Fruit fly (Drosophila melanogaster): ENCODE data around the gene CG42353.

Gene CG42353

dm6 chrX:16096488-16096887, 8.3 kb downstream of the CG42353 start (continued):
- TF ChIP-seq otp (GFP tag; IDR thresholded peaks at IDR 0.05) = no peak
- TF ChIP-seq CG12769 (tag; optimal IDR thresholded peaks at IDR 0.05) = peak; percentile 50
- peak; percentile 38 for TF ChIP-seq CG2129 (GFP tag; IDR thresholded peaks at IDR 0.05; ENCODE audit: partially characterized antibody)
- peak; percentile 54; the same call in 1 of the 3 replicates for TF ChIP-seq hb (GFP tag; IDR thresholded peaks at IDR 0.05; ENCODE audit: partially characterized antibody)
- peak; percentile 16 for TF ChIP-seq Dek (tag; optimal IDR thresholded peaks at IDR 0.05)
- peak; percentile 79 for TF ChIP-seq sd (tag; optimal IDR thresholded peaks at IDR 0.05)
- TF ChIP-seq Bgb (GFP tag; IDR thresholded peaks at IDR 0.05; ENCODE audit: partially characterized antibody) = peak; percentile 86
- TF ChIP-seq Ptx1 (GFP tag; IDR thresholded peaks at IDR 0.05) = 0 out of 2 replicates have a peak, but pooled peaks have one; percentile 17
- TF ChIP-seq pzg (GFP tag; optimal IDR thresholded peaks at IDR 0.05) = peak; percentile 87
- no peak for TF ChIP-seq CG31441 (GFP tag; IDR thresholded peaks at IDR 0.05)
- TF ChIP-seq fd64A (GFP tag; optimal IDR thresholded peaks at IDR 0.05) = no peak
- 0 out of 2 replicates have a peak, but pooled peaks have one; percentile 26 for TF ChIP-seq tna (GFP tag; IDR thresholded peaks at IDR 0.05; ENCODE audit: partially characterized antibody)
- TF ChIP-seq grau (tag; optimal IDR thresholded peaks at IDR 0.05) = peak; percentile 10
- TF ChIP-seq esg (GFP tag; conservative IDR thresholded peaks at IDR 0.05) = no peak
- peak; percentile 36 for TF ChIP-seq CG12155 (GFP tag; optimal IDR thresholded peaks at IDR 0.05)
- TF ChIP-seq Dbx (GFP tag; IDR thresholded peaks at IDR 0.05) = 0 out of 3 replicates have a peak, but pooled peaks have one; percentile 27
- peak; percentile 25 for TF ChIP-seq CG13624 (GFP tag; optimal IDR thresholded peaks at IDR 0.05)
- peak; percentile 25 for TF ChIP-seq pho (GFP tag; optimal IDR thresholded peaks at IDR 0.05)
- TF ChIP-seq CG4424 (GFP tag; optimal IDR thresholded peaks at IDR 0.05) = no peak
- TF ChIP-seq CG14710 (tag; optimal IDR thresholded peaks at IDR 0.05) = peak; percentile 52
- TF ChIP-seq Ets65A (GFP tag) = peak; percentile 86
- TF ChIP-seq CG16813 (GFP tag; IDR thresholded peaks at IDR 0.05; ENCODE audit: partially characterized antibody) = peak; percentile 71
- peak; percentile 51; the same call in 2 of the 3 replicates for TF ChIP-seq vnd (GFP tag; IDR thresholded peaks at IDR 0.05; ENCODE audit: partially characterized antibody)
- TF ChIP-seq CG30403 (GFP tag; optimal IDR thresholded peaks at IDR 0.05) = peak; percentile 17
- peak; percentile 72 for TF ChIP-seq CG1603 (tag; optimal IDR thresholded peaks at IDR 0.05)
- TF ChIP-seq CG9817 (tag; optimal IDR thresholded peaks at IDR 0.05) = peak; percentile 10
- no peak for TF ChIP-seq CG3281 (GFP tag; optimal IDR thresholded peaks at IDR 0.05)
- TF ChIP-seq CG33213 (GFP tag; optimal IDR thresholded peaks at IDR 0.05) = peak; percentile 67
- peak; percentile 68 for TF ChIP-seq gfzf (GFP tag; optimal IDR thresholded peaks at IDR 0.05)
- TF ChIP-seq CG34376 (GFP tag; optimal IDR thresholded peaks at IDR 0.05) = peak; percentile 25
- peak; percentile 75 for TF ChIP-seq knrl (GFP tag; IDR thresholded peaks at IDR 0.05; ENCODE audit: partially characterized antibody)
- peak; percentile 82 for TF ChIP-seq Lhr (GFP tag; optimal IDR thresholded peaks at IDR 0.05)
- TF ChIP-seq CG15514 (GFP tag; optimal IDR thresholded peaks at IDR 0.05) = peak; percentile 93
- TF ChIP-seq ham (GFP tag; IDR thresholded peaks at IDR 0.05) = no peak
- no peak for TF ChIP-seq CG8388 (GFP tag; optimal IDR thresholded peaks at IDR 0.05)
- peak; percentile 68 for TF ChIP-seq bbx (GFP tag; IDR thresholded peaks at IDR 0.05; ENCODE audit: partially characterized antibody)
- no peak for TF ChIP-seq Taf1 (GFP tag; IDR thresholded peaks at IDR 0.05)
- peak; percentile 69 for TF ChIP-seq Abd-B (GFP tag; optimal IDR thresholded peaks at IDR 0.05)
- no peak for TF ChIP-seq disco-r (GFP tag; optimal IDR thresholded peaks at IDR 0.05)
- TF ChIP-seq CG9727 (GFP tag; optimal IDR thresholded peaks at IDR 0.05) = no peak
- peak; percentile 30 for TF ChIP-seq gro (GFP tag; optimal IDR thresholded peaks at IDR 0.05)
- peak; percentile 36 for TF ChIP-seq lilli (GFP tag; optimal IDR thresholded peaks at IDR 0.05)
- TF ChIP-seq lmd (GFP tag; IDR thresholded peaks at IDR 0.05) = no peak
- TF ChIP-seq Pdp1 (GFP tag; optimal IDR thresholded peaks at IDR 0.05) = peak in 1 of 2 experiments; percentile 51
- no peak for TF ChIP-seq crp (GFP tag; optimal IDR thresholded peaks at IDR 0.05)
- peak; percentile 84 for TF ChIP-seq CG13287 (GFP tag; IDR thresholded peaks at IDR 0.05; ENCODE audit: partially characterized antibody)
- peak; percentile 9 for TF ChIP-seq HLH54F (GFP tag; optimal IDR thresholded peaks at IDR 0.05)
- TF ChIP-seq CG34224 (GFP tag; IDR thresholded peaks at IDR 0.05; ENCODE audit: partially characterized antibody) = peak; percentile 58
- no peak for TF ChIP-seq CG18764 (GFP tag; optimal IDR thresholded peaks at IDR 0.05)
